Fruit fly (Drosophila melanogaster) whole organism, wandering third instar larva: Measurements from ENCODE around the gene CG15333.

Source experiments
- Sp1 ChIP-seq: fragments of 200-800 bp; sonication (Bioruptor generic); optimal IDR thresholded peaks from 3 replicates; lab custom pipeline; 2019; ENCODE audit warnings: missing biosample characterization, mild to moderate bottlenecking, missing genetic modification characterization, moderate library complexity
- psq ChIP-seq: fragments of 200-800 bp; sonication (Bioruptor generic); optimal IDR thresholded peaks from 3 replicates; lab custom pipeline; 2017; ENCODE audit warnings: missing biosample characterization, mild to moderate bottlenecking, missing genetic modification characterization, moderate library complexity
- rgr ChIP-seq: fragments of 200-800 bp; sonication (Bioruptor generic); optimal IDR thresholded peaks from 3 replicates; lab custom pipeline; 2016; ENCODE audit warnings: missing biosample characterization, mild to moderate bottlenecking, missing genetic modification characterization
- tai ChIP-seq: sonication (Bioruptor generic); optimal IDR thresholded peaks from 2 replicates; lab custom pipeline; 2016; ENCODE audit warnings: missing biosample characterization, missing genetic modification characterization

DNA sequence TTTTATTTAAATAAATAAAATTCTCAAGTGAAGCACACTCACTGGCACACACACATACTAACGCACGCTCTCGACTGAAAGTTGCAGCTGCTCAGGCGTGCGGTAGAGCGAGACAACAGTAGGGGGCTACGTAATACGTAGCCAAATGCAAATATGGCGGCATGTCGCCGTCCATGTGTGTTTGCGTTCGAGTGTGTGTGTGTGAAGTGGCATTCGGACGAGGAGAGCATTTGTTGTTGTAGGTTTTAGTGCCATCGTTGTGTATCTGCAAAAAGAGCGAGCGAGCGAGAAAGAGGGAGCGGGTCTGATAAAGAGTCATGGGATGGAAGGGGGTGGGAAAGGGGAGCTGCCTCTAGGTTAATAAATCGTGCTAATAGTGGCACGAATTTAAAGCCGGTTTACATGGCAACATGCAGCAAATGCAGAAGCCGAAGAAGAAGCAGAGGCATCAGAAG, 37.3 kb upstream of the CG15333 start:
- TF ChIP-seq tai (GFP tag; lab: Kevin White, UChicago) (no peak), Sp1 (GFP tag; lab: Kevin White, UChicago) (peak; percentile 13), rgr (GFP tag; lab: Kevin White, UChicago) (peak; percentile 33), psq (GFP tag; lab: Kevin White, UChicago) (peak; percentile 52)
